Worm (Caenorhabditis elegans) whole organism, dauer: ENCODE measurements around the gene srz-9.
"Not testable (repeated sequence)": the region's sequence is repeated elsewhere in the genome, so short reads cannot be mapped to it uniquely, and the experiment has no call there.

Experiments
- unc-62 ChIP-seq: sonication (generic microtip); optimal IDR thresholded peaks from 2 replicates; lab custom pipeline; 2017; ENCODE audit warnings: missing biosample characterization, missing genetic modification reagents, missing genetic modification characterization

The srz-9 gene

DNA sequence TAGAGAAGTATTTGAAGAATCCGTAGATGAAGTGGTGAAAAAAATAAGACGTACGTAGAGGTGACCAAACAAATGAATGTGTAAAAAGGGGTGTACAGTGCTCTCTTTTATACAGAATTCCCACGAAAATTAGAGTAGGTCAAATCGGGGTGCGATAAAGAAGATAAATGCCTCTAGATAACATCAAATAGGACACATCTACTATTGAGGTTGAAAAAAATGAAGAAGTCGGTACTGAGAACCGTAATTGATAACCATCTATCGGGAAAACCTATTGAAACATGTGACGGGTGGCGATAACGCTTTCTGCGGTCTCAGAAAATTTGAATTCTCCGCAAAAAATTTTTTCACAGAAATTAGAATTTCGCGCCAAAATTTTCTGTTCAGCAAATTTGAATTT lies 25.1 kb upstream of the srz-9 start, which contains the start of gene fbxa-61:
Gene fbxa-61, plus strand, starts transcription at position 345 of the 400 bp plus-strand sequence.
- no peak for TF ChIP-seq unc-62 (GFP tag; lab: Kevin White, UChicago)

DNA sequence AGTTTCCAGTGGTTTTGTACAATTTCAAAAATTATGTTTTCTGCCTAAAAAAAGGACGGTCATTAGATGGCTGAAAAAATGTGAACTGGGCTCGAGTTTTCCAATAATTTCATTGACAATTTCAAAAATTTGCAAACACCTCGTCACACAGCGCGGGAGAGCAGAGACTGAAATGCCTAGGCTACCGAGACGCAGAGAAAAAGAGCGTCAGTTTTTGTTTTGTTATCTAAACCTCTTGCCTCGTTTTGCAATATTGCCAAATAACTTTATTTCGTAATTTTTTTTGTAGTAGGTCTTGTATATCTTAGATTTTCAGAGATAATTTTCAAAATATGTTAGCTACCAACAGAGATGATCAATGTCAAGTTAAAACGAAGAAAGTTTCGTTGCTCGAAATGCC lies 20.6 kb upstream of the srz-9 start, which contains the start of gene fbxa-63:
Gene fbxa-63, plus strand, starts transcription at position 310 of the 400 bp plus-strand sequence.
- TF ChIP-seq unc-62 (GFP tag; lab: Kevin White, UChicago) = no peak

DNA sequence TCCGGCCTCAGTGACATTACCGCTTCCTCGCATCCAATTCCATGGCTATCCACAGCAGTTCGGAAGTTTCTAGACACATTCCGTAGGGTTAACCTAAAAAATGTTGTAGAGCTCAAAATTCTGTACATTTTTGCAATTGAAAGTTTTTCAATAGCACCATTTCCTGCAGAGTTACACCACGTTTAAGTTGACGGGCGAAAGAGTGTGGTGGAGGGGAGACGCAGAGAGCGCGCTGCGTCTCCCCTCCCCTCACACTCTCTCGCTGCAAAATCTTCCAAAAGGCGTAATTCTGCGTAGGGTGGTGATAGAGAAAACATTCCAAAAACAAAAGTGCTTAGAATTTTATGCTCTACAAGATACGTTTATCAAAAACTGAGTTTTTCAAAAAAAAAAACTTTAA lies 15.5 kb upstream of the srz-9 start:
- no peak for TF ChIP-seq unc-62 (GFP tag; lab: Kevin White, UChicago)

DNA sequence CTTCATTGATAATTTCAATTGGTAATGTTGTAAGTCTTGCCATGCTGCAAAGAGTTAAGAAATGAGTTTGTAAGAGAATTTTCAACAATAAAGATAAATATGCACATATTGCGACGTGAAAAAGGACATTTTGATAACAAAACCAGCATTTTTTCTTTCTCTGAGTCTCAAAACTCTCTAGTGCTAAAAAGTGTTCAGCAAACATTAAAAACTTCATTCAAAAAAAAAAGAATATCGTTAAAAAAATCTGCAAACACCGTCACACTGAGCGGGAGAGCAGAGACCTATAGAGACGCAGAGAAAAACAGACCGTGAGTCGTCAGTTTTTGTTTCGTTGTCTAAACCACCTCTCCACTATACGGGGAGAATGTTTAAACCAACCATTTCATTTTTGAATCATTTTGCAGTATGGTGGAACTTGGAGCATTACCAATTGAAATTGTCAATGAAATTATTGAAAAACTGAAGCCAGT lies 14.6 kb upstream of the srz-9 start, which contains the start of the genes fbxa-76 and fbxa-77:
Gene fbxa-76, minus strand, starts transcription at position 51 of the 473 bp plus-strand sequence.
Gene fbxa-77, plus strand, starts transcription at position 365 of the 473 bp plus-strand sequence.
- TF ChIP-seq unc-62 (GFP tag; lab: Kevin White, UChicago) = no peak

DNA sequence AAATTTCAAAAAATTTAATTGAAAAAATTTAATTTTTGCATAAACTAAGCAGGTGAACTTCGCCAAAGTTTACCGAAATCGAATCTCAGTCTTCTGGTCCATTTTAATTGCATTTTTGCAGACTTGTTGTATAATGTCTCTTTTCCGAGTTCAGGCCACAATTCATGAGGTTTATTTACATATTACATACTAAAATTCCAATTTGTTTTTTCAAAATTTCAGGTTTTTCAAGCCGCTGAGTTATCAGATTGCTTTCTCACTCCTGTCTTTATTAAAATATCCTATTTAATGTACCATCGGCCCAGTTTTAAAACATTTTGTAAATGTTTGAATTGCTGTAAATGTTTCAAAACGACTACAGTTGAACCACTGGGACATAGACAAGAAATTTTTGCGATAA lies 7.3 kb upstream of the srz-9 start, which contains the start of gene fbxa-208:
Gene fbxa-208, plus strand, starts transcription at position 301 of the 400 bp plus-strand sequence.
- TF ChIP-seq unc-62 (GFP tag; lab: Kevin White, UChicago) = not testable (repeated sequence)

DNA sequence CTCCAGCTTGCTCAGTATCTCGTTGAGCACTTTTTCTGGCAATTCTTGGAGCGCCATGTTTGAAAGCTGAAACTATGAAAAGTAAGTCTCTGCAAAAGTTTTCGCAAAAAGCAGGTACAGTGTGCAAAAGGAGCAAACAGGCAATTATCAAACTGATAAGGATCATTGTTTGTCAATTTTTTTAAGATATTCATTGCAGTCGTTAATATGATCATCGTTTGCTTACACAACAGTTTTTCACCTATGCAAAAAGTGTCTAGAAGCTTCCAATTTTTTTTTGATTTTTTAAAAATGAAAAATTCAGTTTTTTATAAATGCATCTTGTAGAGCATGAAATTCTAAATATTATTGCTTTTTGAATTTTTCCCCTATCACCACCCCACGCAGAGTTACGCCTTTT lies 5.4 kb upstream of the srz-9 start, which contains the start of gene fbxa-78:
Gene fbxa-78, minus strand, starts transcription at position 101 of the 400 bp plus-strand sequence.
- not testable (repeated sequence) for TF ChIP-seq unc-62 (GFP tag; lab: Kevin White, UChicago)

DNA sequence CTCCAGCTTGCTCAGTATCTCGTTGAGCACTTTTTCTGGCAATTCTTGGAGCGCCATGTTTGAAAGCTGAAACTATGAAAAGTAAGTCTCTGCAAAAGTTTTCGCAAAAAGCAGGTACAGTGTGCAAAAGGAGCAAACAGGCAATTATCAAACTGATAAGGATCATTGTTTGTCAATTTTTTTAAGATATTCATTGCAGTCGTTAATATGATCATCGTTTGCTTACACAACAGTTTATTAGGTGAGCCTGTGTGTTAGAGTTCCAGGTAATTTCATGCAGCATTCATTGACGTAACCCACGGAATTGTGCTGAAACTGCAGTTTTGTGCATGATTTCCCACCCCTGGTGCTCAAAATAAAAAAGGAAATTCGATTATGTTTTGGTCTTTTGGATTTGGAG lies 3.0 kb downstream of the srz-9 start, which contains the start of gene fbxa-151:
Gene fbxa-151, minus strand, starts transcription at position 101 of the 400 bp plus-strand sequence.
- TF ChIP-seq unc-62 (GFP tag; lab: Kevin White, UChicago) = not testable (repeated sequence)

DNA sequence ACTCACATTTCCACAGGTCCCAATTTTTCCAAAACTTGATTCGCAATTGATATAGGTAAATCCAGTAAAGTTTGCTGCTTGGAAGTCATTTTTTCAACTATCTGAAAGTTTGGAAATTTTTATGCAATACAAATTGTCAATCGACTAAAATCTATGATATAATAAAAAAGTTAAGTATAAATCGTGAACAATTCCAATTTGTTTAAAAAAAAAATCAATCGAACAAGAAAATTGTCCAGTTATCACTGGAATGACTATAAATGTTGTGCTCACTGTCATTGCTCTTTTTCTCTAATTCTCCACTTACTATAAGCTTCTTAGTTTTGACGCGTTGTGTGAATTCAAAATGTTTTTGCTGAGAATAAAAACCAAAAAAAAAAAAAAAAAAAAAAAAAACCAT lies 5.4 kb downstream of the srz-9 start, which contains the start of gene fbxa-32:
Gene fbxa-32, minus strand, starts transcription at position 101 of the 400 bp plus-strand sequence.
- no peak for TF ChIP-seq unc-62 (GFP tag; lab: Kevin White, UChicago)

DNA sequence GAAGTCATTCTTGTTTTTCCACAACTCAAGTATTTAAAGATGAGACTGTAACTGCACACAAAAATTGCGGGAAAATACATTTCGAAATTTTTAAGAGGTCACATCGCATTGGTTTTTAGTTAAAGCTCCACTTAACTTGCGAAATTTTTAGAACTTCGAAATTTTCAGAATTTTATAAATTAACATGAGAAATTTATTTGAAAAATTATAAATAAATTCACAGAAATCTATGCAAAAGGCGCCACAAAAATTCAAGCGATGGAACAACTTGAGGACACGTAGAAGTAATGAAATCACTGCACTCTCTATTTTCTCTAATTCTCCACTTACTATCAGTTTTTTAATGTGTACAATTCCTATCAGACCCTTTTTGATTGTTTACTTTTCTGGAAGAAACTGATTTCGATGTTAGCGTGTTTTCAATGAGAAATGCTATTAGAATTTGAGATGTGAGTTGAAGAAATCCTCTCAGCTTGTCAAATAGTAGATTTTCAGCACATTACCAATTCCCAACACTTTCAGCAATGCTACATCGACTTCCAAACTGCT lies 7.7 kb downstream of the srz-9 start, which contains the start of gene fbxa-31:
Gene fbxa-31, minus strand, starts transcription at position 51 of the 549 bp plus-strand sequence.
- TF ChIP-seq unc-62 (GFP tag; lab: Kevin White, UChicago) = no peak

DNA sequence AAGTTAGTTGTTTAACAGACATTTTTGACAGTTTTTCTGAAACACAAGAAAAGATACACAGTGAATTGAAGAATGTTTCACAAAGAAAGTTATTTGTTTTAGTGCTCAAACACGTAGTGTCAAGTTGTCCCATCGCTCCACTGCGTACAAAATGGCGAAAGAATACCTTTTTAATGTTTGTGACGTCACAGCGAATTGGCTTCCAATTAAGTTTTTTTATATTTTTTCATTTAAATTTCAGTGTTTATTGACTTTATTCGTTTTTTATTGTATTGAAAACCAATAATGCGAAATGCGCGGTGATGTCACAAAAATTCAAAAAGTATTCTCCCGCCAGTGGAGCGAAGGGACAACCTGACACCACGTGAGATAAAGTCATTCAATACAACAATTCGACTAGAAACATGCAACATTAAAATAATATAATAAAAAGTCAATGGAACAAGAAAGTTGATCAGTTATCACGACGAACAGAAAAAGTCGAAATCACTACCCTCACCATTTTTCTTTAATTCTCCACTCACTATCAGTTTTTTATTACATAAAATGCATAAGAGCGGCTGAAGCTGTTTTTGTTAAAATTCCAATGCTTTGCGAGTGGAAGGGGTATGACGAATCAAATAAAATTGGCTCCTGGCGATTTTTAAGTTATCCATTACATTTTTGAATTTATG lies 10.0 kb downstream of the srz-9 start, which contains the start of gene fbxa-29:
Gene fbxa-29, minus strand, starts transcription at position 51 of the 674 bp plus-strand sequence.
- TF ChIP-seq unc-62 (GFP tag; lab: Kevin White, UChicago) = no peak

DNA sequence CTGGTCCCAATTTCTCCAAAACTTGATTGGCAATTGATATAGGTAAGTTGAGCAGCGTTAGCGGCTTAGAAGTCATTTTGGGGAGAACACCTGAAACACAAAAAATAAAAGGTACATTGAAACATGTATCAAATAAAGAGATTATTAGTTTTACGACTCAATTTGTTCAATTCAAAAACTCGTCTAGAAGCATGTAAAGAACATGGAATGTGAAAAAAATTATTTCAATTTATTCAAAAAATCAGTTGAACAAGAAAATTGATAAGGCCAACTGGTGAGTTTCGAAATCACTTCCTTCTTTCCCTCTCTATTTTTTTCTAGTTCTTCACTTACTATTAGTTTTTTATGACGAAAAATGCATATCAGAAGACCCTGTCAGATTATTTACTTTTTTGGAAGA lies 11.7 kb downstream of the srz-9 start, which contains the start of gene fbxa-30:
Gene fbxa-30, minus strand, starts transcription at position 101 of the 400 bp plus-strand sequence.
- no peak for TF ChIP-seq unc-62 (GFP tag; lab: Kevin White, UChicago)

DNA sequence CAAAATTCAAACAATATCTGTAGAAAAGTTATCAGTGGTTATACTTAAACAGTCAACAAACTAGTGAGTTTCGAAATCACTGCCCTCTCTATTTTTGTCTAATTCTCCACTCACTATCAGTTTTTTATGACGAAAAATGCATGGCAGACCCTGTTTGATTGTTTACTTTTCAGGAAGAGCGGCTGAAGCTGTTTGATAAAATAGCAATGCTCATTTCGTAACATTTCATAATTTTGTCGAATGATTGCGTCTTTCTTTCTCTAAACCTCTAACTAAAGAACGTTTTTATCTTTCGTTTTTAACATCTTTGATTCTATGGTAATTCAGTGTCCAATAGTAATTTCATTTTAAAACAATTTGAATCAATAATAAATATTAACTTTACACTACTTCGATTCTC lies 15.4 kb downstream of the srz-9 start:
- no peak for TF ChIP-seq unc-62 (GFP tag; lab: Kevin White, UChicago)

DNA sequence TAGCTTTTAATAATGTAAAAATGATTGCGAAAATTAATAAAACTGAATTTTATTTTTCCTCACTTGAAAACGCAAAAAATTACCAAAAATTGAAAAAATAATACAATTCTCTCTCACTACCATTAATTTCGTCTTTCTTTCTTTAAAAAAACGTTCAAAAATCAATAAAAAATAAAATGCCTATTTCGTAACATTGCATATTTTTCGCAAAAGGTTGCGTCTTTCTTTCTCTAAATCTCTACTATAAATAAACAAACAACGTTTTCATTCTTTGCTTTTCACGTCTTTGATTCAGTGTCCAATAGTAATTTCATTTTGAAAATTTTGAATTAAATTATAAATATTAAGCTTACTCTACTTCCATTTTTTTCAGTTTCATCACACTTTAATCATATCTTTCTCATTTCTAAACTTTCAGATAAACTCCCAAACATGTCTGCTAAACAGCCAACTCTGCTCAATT lies 20.8 kb downstream of the srz-9 start, which contains the start of gene fbxa-37:
Gene fbxa-37, plus strand, starts transcription at position 413 of the 463 bp plus-strand sequence.
- TF ChIP-seq unc-62 (GFP tag; lab: Kevin White, UChicago) = no peak

DNA sequence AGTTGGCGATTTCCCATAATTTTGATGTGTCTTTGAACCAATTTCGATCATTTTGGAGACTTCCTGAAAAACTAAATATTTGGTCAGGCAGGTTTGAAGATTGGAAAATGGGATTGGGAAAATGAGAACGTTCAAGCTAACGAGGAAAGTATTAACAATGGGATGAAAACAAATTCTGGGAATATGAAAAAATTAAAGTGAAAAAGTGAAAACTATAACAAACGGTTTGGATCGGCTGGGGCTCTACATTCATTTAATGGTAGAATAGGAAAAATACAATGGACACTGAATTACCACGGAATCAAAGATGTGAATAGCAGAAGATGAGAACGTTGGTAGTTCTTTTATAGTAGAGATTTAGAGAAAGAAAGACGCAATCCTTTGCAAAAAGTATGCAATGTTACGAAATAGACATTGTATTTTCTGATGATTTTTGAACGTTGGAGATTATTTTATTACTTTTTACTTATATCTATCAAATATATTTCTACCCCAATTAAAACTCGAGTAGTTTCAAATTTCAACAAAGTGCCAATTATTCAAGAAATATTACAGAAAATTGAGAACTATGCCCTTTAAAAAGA lies 24.8 kb downstream of the srz-9 start, which contains the start of gene fbxa-50:
Gene fbxa-50, minus strand, starts transcription at position 51 of the 584 bp plus-strand sequence.
- no peak for TF ChIP-seq unc-62 (GFP tag; lab: Kevin White, UChicago)

DNA sequence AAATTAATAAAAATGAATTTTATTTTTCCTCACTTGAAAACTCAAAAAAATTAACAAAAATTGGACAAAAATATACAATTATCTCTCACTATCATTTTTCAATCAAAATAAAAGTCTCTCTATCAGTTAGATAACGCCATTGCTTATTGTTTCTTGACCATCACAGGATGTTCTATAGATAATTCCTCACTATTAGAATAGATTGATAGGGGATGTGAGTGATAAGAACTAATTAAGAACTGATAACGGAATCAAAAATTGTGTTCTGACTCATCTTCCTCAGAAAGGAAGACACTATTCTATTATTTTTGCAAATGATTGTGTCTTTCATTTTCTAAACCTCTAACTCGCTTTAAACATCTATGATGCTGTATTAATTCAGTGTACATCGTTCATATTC lies 25.3 kb downstream of the srz-9 start:
- no peak for TF ChIP-seq unc-62 (GFP tag; lab: Kevin White, UChicago)
